Fruit fly (Drosophila melanogaster) whole organism, embryonic: ENCODE measurements around the gene mRpS35.

Experiments used
- Ada2b ChIP-seq: fragments of 200-800 bp; sonication (Bioruptor generic); IDR thresholded peaks from 2 replicates; pipeline ENCODE4 v1.3.6; 2022; ENCODE audit warnings: missing biosample characterization, missing genetic modification characterization
- Aef1 ChIP-seq: fragments of 200-800 bp; sonication (Bioruptor generic); IDR thresholded peaks from 3 replicates; pipeline ENCODE4 v1.3.6; 2022; ENCODE audit warnings: missing biosample characterization, missing genetic modification characterization
- Awh ChIP-seq: fragments of 200-800 bp; sonication (Bioruptor generic); IDR thresholded peaks from 2 replicates; pipeline ENCODE4, ENCODE4 v1.3.6; 2022; ENCODE audit warnings: missing biosample characterization, missing genetic modification characterization
- Bteb2 ChIP-seq: fragments of 200-800 bp; sonication (Bioruptor generic); optimal IDR thresholded peaks from 2 replicates; lab custom pipeline; 2016; ENCODE audit warnings: missing biosample characterization, missing genetic modification characterization
- CG10543 ChIP-seq: fragments of 200-800 bp; sonication (Bioruptor generic); optimal IDR thresholded peaks from 3 replicates; lab custom pipeline; 2017; ENCODE audit warnings: missing biosample characterization, mild to moderate bottlenecking, missing genetic modification characterization, moderate library complexity
- CG11085 ChIP-seq: fragments of 200-800 bp; sonication (Bioruptor generic); IDR thresholded peaks from 2 replicates; pipeline ENCODE4 v1.3.6; 2022; ENCODE audit warnings: missing biosample characterization, missing genetic modification characterization
- CG11093 ChIP-seq: fragments of 200-800 bp; sonication (Bioruptor generic); IDR thresholded peaks from 3 replicates; pipeline ENCODE4 v1.3.6; 2022; ENCODE audit warnings: missing biosample characterization, missing genetic modification characterization
- CG12769 ChIP-seq: fragments of 200-800 bp; sonication (Bioruptor generic); optimal IDR thresholded peaks from 2 replicates; lab custom pipeline; 2019; ENCODE audit warnings: missing biosample characterization, mild to moderate bottlenecking, missing genetic modification characterization, moderate library complexity
- CG14441 ChIP-seq: fragments of 200-800 bp; sonication (Bioruptor generic); IDR thresholded peaks from 2 replicates; pipeline ENCODE4 v1.3.6; 2022; ENCODE audit warnings: missing biosample characterization, missing genetic modification characterization
- CG14860 ChIP-seq: fragments of 200-800 bp; sonication (Bioruptor generic); IDR thresholded peaks from 3 replicates; pipeline ENCODE4 v1.3.6; 2022; ENCODE audit warnings: missing biosample characterization, missing genetic modification characterization; ENCODE audit not compliant: partially characterized antibody
- CG15696 ChIP-seq: fragments of 200-800 bp; sonication (Bioruptor generic); optimal IDR thresholded peaks from 2 replicates; lab custom pipeline; 2019; ENCODE audit warnings: missing biosample characterization, mild to moderate bottlenecking, missing genetic modification characterization, moderate library complexity
- CG17385 ChIP-seq: fragments of 200-800 bp; sonication (Bioruptor generic); optimal IDR thresholded peaks from 3 replicates; lab custom pipeline; 2018; ENCODE audit warnings: missing biosample characterization, mild to moderate bottlenecking, missing genetic modification characterization
- CG18262 ChIP-seq: fragments of 200-800 bp; optimal IDR thresholded peaks from 3 replicates; lab custom pipeline; 2019; ENCODE audit warnings: missing biosample characterization, mild to moderate bottlenecking, missing genetic modification characterization, moderate library complexity
- CG18764 ChIP-seq: fragments of 200-800 bp; sonication (Bioruptor generic); optimal IDR thresholded peaks from 3 replicates; lab custom pipeline; 2016; ENCODE audit warnings: missing biosample characterization, missing genetic modification characterization
- CG2129 ChIP-seq: fragments of 200-800 bp; sonication (Bioruptor generic); IDR thresholded peaks from 2 replicates; pipeline ENCODE4 v1.3.6; 2022; ENCODE audit warnings: missing biosample characterization, missing genetic modification characterization; ENCODE audit not compliant: partially characterized antibody
- CG32772 ChIP-seq: fragments of 200-800 bp; sonication (Bioruptor generic); IDR thresholded peaks from 2 replicates; pipeline ENCODE4 v1.3.6; 2022; ENCODE audit warnings: missing biosample characterization, missing genetic modification characterization
- CG3281 ChIP-seq: fragments of 200-800 bp; sonication (Bioruptor generic); optimal IDR thresholded peaks from 3 replicates; lab custom pipeline; 2017; ENCODE audit warnings: missing biosample characterization, mild to moderate bottlenecking, missing genetic modification characterization
- CG34376 ChIP-seq: fragments of 200-800 bp; sonication (Bioruptor generic); optimal IDR thresholded peaks from 2 replicates; lab custom pipeline; 2018; ENCODE audit warnings: missing biosample characterization, mild to moderate bottlenecking, missing genetic modification characterization
- CG5953 ChIP-seq: fragments of 200-800 bp; sonication (Bioruptor generic); IDR thresholded peaks from 2 replicates; pipeline ENCODE4 v1.3.6; 2022; ENCODE audit warnings: missing biosample characterization, missing genetic modification characterization
- ERR ChIP-seq: fragments of 200-800 bp; sonication (Bioruptor generic); optimal IDR thresholded peaks from 2 replicates; lab custom pipeline; 2016; ENCODE audit warnings: missing biosample characterization, missing genetic modification characterization
- Elba2 ChIP-seq: fragments of 200-800 bp; sonication (Bioruptor generic); optimal IDR thresholded peaks from 3 replicates; lab custom pipeline; 2016; ENCODE audit warnings: missing biosample characterization, missing genetic modification characterization
- Lim3 ChIP-seq: fragments of 200-800 bp; sonication (Bioruptor generic); IDR thresholded peaks from 2 replicates; pipeline ENCODE4 v1.3.6; 2022; ENCODE audit warnings: missing biosample characterization, missing genetic modification characterization
- NFAT ChIP-seq: fragments of 200-800 bp; sonication (Bioruptor generic); IDR thresholded peaks from 2 replicates; pipeline ENCODE4 v1.3.6; 2022; ENCODE audit warnings: missing biosample characterization, missing genetic modification characterization
- Neu2 ChIP-seq: fragments of 200-800 bp; sonication (Bioruptor generic); optimal IDR thresholded peaks from 3 replicates; lab custom pipeline; 2016; ENCODE audit warnings: missing biosample characterization, missing genetic modification characterization, borderline replicate concordance
- NfI ChIP-seq: fragments of 200-800 bp; sonication (Bioruptor generic); optimal IDR thresholded peaks from 3 replicates; lab custom pipeline; 2018; ENCODE audit warnings: missing biosample characterization, mild to moderate bottlenecking, missing genetic modification characterization, moderate library complexity
- Pdp1 ChIP-seq, 2 experiments: fragments of 200-800 bp; sonication (Bioruptor generic); optimal IDR thresholded peaks; 3 replicates each; lab custom pipeline; 2016; ENCODE audit warnings: missing biosample characterization in 2 of 2, missing genetic modification characterization in 2 of 2, mild to moderate bottlenecking in 1 of 2, moderate library complexity in 1 of 2
- Rx ChIP-seq: fragments of 200-800 bp; sonication (Bioruptor generic); IDR thresholded peaks from 2 replicates; pipeline ENCODE4 v1.3.6; 2022; ENCODE audit warnings: missing biosample characterization, missing genetic modification characterization
- bab2 ChIP-seq: fragments of 200-800 bp; sonication (Bioruptor generic); optimal IDR thresholded peaks from 2 replicates; lab custom pipeline; 2016; ENCODE audit warnings: missing biosample characterization, missing genetic modification characterization
- cas ChIP-seq: fragments of 200-800 bp; sonication (Bioruptor generic); IDR thresholded peaks from 2 replicates; pipeline ENCODE4 v1.3.6; 2022; ENCODE audit warnings: missing biosample characterization, missing genetic modification characterization
- cato ChIP-seq: fragments of 200-800 bp; sonication (Bioruptor generic); optimal IDR thresholded peaks from 2 replicates; lab custom pipeline; 2016; ENCODE audit warnings: missing biosample characterization, missing genetic modification characterization, borderline replicate concordance
- cg ChIP-seq: fragments of 200-800 bp; sonication (Bioruptor generic); optimal IDR thresholded peaks from 3 replicates; lab custom pipeline; 2019; ENCODE audit warnings: missing biosample characterization, mild to moderate bottlenecking, missing genetic modification characterization, moderate library complexity
- corto ChIP-seq: fragments of 200-800 bp; sonication (Bioruptor generic); optimal IDR thresholded peaks from 2 replicates; lab custom pipeline; 2016; ENCODE audit warnings: missing biosample characterization, mild to moderate bottlenecking, missing genetic modification characterization, moderate library complexity
- cwo ChIP-seq: fragments of 200-800 bp; sonication (Bioruptor generic); optimal IDR thresholded peaks from 3 replicates; lab custom pipeline; 2017; ENCODE audit warnings: missing biosample characterization, missing genetic modification characterization, mild to moderate bottlenecking, moderate library complexity, missing genetic modification reagents
- dan ChIP-seq: fragments of 200-800 bp; sonication (Bioruptor generic); IDR thresholded peaks from 2 replicates; pipeline ENCODE4 v1.3.6; 2022; ENCODE audit warnings: missing biosample characterization, missing genetic modification characterization
- disco-r ChIP-seq: fragments of 200-800 bp; sonication (Bioruptor generic); optimal IDR thresholded peaks from 2 replicates; lab custom pipeline; 2016; ENCODE audit warnings: missing biosample characterization, missing genetic modification characterization
- dmrt11E ChIP-seq: fragments of 200-800 bp; sonication (Bioruptor generic); optimal IDR thresholded peaks from 3 replicates; lab custom pipeline; 2018; ENCODE audit warnings: missing biosample characterization, mild to moderate bottlenecking, missing genetic modification characterization, moderate library complexity
- ewg ChIP-seq: fragments of 200-800 bp; sonication (Bioruptor generic); optimal IDR thresholded peaks from 3 replicates; lab custom pipeline; 2017; ENCODE audit warnings: mild to moderate bottlenecking, missing biosample characterization, missing genetic modification reagents, missing genetic modification characterization
- eyg ChIP-seq: fragments of 200-800 bp; sonication (Bioruptor generic); optimal IDR thresholded peaks from 3 replicates; lab custom pipeline; 2016; ENCODE audit warnings: missing biosample characterization, missing genetic modification characterization
- gsb-n ChIP-seq: fragments of 200-800 bp; sonication (Bioruptor generic); optimal IDR thresholded peaks from 3 replicates; lab custom pipeline; 2018; ENCODE audit warnings: missing biosample characterization, mild to moderate bottlenecking, missing genetic modification characterization
- org-1 ChIP-seq: fragments of 200-800 bp; sonication (Bioruptor generic); optimal IDR thresholded peaks from 2 replicates; lab custom pipeline; 2017; ENCODE audit warnings: missing biosample characterization, missing genetic modification characterization
- pho ChIP-seq: fragments of 200-800 bp; sonication (Bioruptor generic); optimal IDR thresholded peaks from 2 replicates; lab custom pipeline; 2016; ENCODE audit warnings: missing biosample characterization, missing genetic modification characterization
- pros ChIP-seq: fragments of 200-800 bp; sonication (Bioruptor generic); optimal IDR thresholded peaks from 3 replicates; lab custom pipeline; 2019; ENCODE audit warnings: missing biosample characterization, mild to moderate bottlenecking, missing genetic modification characterization, moderate library complexity
- rib ChIP-seq: fragments of 200-800 bp; sonication (Bioruptor generic); IDR thresholded peaks from 2 replicates; pipeline ENCODE4 v1.3.6; 2022; ENCODE audit warnings: missing biosample characterization, missing genetic modification characterization
- schlank ChIP-seq: fragments of 200-800 bp; sonication (Bioruptor generic); optimal IDR thresholded peaks from 2 replicates; lab custom pipeline; 2018; ENCODE audit warnings: missing biosample characterization, mild to moderate bottlenecking, missing genetic modification characterization
- seq ChIP-seq: fragments of 200-800 bp; sonication (Bioruptor generic); IDR thresholded peaks from 2 replicates; pipeline ENCODE4 v1.3.6; 2022; ENCODE audit warnings: missing biosample characterization, missing genetic modification characterization
- sob ChIP-seq: fragments of 200-800 bp; sonication (Bioruptor generic); IDR thresholded peaks from 2 replicates; pipeline ENCODE4 v1.3.6; 2022; ENCODE audit warnings: missing biosample characterization, missing genetic modification characterization
- sr ChIP-seq: fragments of 200-800 bp; sonication (Bioruptor generic); IDR thresholded peaks from 3 replicates; pipeline ENCODE4 v1.3.6; 2022; ENCODE audit warnings: missing biosample characterization, missing genetic modification characterization
- tio ChIP-seq: fragments of 200-800 bp; sonication (Bioruptor generic); optimal IDR thresholded peaks from 2 replicates; lab custom pipeline; 2017; ENCODE audit warnings: missing biosample characterization, missing genetic modification characterization, inconsistent platforms
- tna ChIP-seq: fragments of 200-800 bp; sonication (Bioruptor generic); IDR thresholded peaks from 2 replicates; pipeline ENCODE4 v1.3.6; 2022; ENCODE audit warnings: missing biosample characterization, missing genetic modification characterization; ENCODE audit not compliant: partially characterized antibody
- zen2 ChIP-seq: fragments of 200-800 bp; sonication (Bioruptor generic); IDR thresholded peaks from 3 replicates; pipeline ENCODE4 v1.3.6; 2022; ENCODE audit warnings: missing biosample characterization, missing genetic modification characterization; ENCODE audit not compliant: partially characterized antibody

Gene mRpS35

DNA sequence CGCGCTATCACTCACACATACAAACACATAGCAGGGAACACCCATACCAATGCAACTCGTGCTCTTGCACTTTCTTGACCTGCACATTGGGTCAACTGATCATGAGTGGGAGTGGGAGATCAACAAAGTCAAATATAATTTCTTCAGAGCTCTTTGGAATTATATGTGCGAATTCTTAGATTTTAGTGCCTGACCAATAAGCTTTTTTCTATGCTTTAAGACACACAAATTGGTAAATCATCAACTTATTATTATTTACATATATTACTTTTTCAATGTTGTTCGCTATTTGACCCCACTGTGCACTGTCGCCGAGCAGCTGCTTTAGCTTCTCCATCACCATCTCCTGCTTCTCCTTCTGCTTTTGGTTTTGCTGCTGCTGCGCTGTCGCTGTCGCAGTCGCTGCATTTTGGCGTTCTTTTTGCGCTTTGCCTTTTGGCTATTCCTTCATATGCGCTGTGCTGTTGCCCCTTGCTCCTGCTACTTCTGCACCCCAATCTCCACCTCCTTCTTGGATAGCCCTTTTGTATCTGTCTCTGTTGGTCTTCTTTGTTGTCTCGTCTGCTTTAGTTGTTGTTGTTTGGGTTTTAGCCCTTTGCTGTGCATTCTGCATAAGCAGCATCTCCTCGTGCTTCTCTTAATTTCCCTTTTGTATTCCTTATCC, 43.5 kb downstream of the mRpS35 start (continued):
- TF ChIP-seq ERR (GFP tag; lab: Kevin White, UChicago) (no peak), Ada2b (GFP tag; lab: Robert Waterston, UW) (peak; percentile 32; the same call in 1 of the 2 replicates), Lim3 (0 out of 2 replicates have a peak, but pooled peaks have one; percentile 7), tna (no peak), Rx (GFP tag; lab: Robert Waterston, UW) (no peak), disco-r (no peak), pho (no peak), eyg (GFP tag; lab: Kevin White, UChicago) (no peak), CG15696 (tag; lab: Kevin White, UChicago) (no peak), CG18764 (GFP tag; lab: Kevin White, UChicago) (no peak), seq (GFP tag; lab: Robert Waterston, UW) (no peak), cas (GFP tag; lab: Robert Waterston, UW) (no peak), dmrt11E (peak; percentile 72), Aef1 (GFP tag; lab: Robert Waterston, UW) (no peak), sob (GFP tag; lab: Robert Waterston, UW) (no peak), Elba2 (GFP tag; lab: Kevin White, UChicago) (no peak), ewg (GFP tag; lab: Kevin White, UChicago) (peak; percentile 14), CG17385 (GFP tag; lab: Kevin White, UChicago) (peak; percentile 34), CG10543 (GFP tag; lab: Kevin White, UChicago) (no peak), pros (GFP tag; lab: Kevin White, UChicago) (no peak), CG11093 (0 out of 3 replicates have a peak, but pooled peaks have one; percentile 41), cwo (GFP tag; lab: Kevin White, UChicago) (no peak), schlank (no peak), CG12769 (tag; lab: Kevin White, UChicago) (no peak), CG11085 (GFP tag; lab: Robert Waterston, UW) (no peak), bab2 (GFP tag; lab: Kevin White, UChicago) (no peak), gsb-n (tag; lab: Kevin White, UChicago) (peak; percentile 70), dan (GFP tag; lab: Robert Waterston, UW) (no peak), corto (peak; percentile 93), rib (GFP tag; lab: Robert Waterston, UW) (no peak), sr (GFP tag; lab: Robert Waterston, UW) (no peak), Pdp1 (GFP tag; optimal IDR thresholded peaks at IDR 0.05; lab: Kevin White, UChicago) (peak; percentile 3 to 15), tio (GFP tag; lab: Kevin White, UChicago) (peak; percentile 32), CG18262 (tag; lab: Kevin White, UChicago) (peak; percentile 76), NfI (GFP tag; lab: Kevin White, UChicago) (no peak), CG34376 (GFP tag; lab: Kevin White, UChicago) (no peak), Bteb2 (GFP tag; lab: Kevin White, UChicago) (no peak), CG32772 (GFP tag; lab: Robert Waterston, UW) (no peak), NFAT (GFP tag; lab: Robert Waterston, UW) (no peak), CG14860 (GFP tag; lab: Robert Waterston, UW) (no peak), cato (GFP tag; lab: Kevin White, UChicago) (peak; percentile 39), org-1 (no peak), CG14441 (GFP tag; lab: Robert Waterston, UW) (0 out of 2 replicates have a peak, but pooled peaks have one; percentile 19), Awh (GFP tag; lab: Robert Waterston, UW) (0 out of 2 replicates have a peak, but pooled peaks have one; percentile 7), zen2 (GFP tag; lab: Robert Waterston, UW) (no peak), Neu2 (no peak), cg (no peak), CG3281 (no peak), CG5953 (GFP tag; lab: Robert Waterston, UW) (no peak), CG2129 (GFP tag; lab: Robert Waterston, UW) (no peak)
